Worm (Caenorhabditis elegans): ENCODE results near the gene ttr-9.

- no peak for TF ChIP-seq egl-18 (GFP tag; IDR thresholded peaks at IDR 0.05)
- no peak for TF ChIP-seq K11D2.4 (GFP tag; IDR thresholded peaks at IDR 0.05)
- TF ChIP-seq nfya-2 (GFP tag; IDR thresholded peaks at IDR 0.05), result no peak
Observed at ce11 chrIV:9464345-9464783, 41.8 kb downstream of the ttr-9 start.

Measured in whole organism, young adult.